Fruit fly (Drosophila melanogaster) whole organism, pupa: ENCODE results near the gene CG4025.

Experiments
- CG8159 ChIP-seq: fragments of 200-800 bp; sonication (Bioruptor generic); optimal IDR thresholded peaks from 3 replicates; lab custom pipeline; 2018; ENCODE audit warnings: missing biosample characterization, mild to moderate bottlenecking, missing genetic modification characterization, moderate library complexity
- Pif1B ChIP-seq: fragments of 200-800 bp; sonication (Bioruptor generic); optimal IDR thresholded peaks from 3 replicates; lab custom pipeline; 2016; ENCODE audit warnings: missing biosample characterization, missing genetic modification characterization

- TF ChIP-seq CG8159 (tag; lab: Kevin White, UChicago) (no peak), Pif1B (GFP tag; lab: Kevin White, UChicago) (no peak)
Observed at dm6 chrX:2106367-2106766, 29.6 kb downstream of the CG4025 start.
